Fruit fly (Drosophila melanogaster) whole organism, wandering third instar larva: ENCODE data around the gene CG11693.

ENCODE experiments used
- Abd-B ChIP-seq: fragments of >200 bp; optimal IDR thresholded peaks from 2 replicates; lab custom pipeline; 2017; ENCODE audit warnings: missing biosample characterization, missing genetic modification characterization
- CG32264 ChIP-seq: fragments of 200-800 bp; sonication (Bioruptor generic); optimal IDR thresholded peaks from 2 replicates; lab custom pipeline; 2016; ENCODE audit warnings: missing biosample characterization, missing genetic modification characterization
- CG9705 ChIP-seq: fragments of 200-800 bp; sonication (Bioruptor generic); optimal IDR thresholded peaks from 2 replicates; lab custom pipeline; 2018; ENCODE audit warnings: missing biosample characterization, mild to moderate bottlenecking, missing genetic modification characterization
- Dfd ChIP-seq: fragments of >200 bp; optimal IDR thresholded peaks from 2 replicates; lab custom pipeline; 2017; ENCODE audit warnings: missing biosample characterization, missing genetic modification characterization
- GATAd ChIP-seq: sonication (Bioruptor generic); optimal IDR thresholded peaks from 2 replicates; lab custom pipeline; 2016; ENCODE audit warnings: missing biosample characterization, missing genetic modification characterization
- HLH106 ChIP-seq: fragments of 200-800 bp; optimal IDR thresholded peaks from 3 replicates; lab custom pipeline; 2019; ENCODE audit warnings: missing biosample characterization, mild to moderate bottlenecking, missing genetic modification characterization, moderate library complexity
- Hr78 ChIP-seq: fragments of >200 bp; optimal IDR thresholded peaks from 2 replicates; lab custom pipeline; 2017; ENCODE audit warnings: missing biosample characterization, missing genetic modification characterization
- Hr83 ChIP-seq: fragments of 200-300 bp; sonication (Bioruptor generic); optimal IDR thresholded peaks from 2 replicates; lab custom pipeline; 2016; ENCODE audit warnings: missing biosample characterization, mild to moderate bottlenecking, missing genetic modification characterization, moderate library complexity; ENCODE audit not compliant: poor library complexity, severe bottlenecking
- Mio ChIP-seq: sonication (Bioruptor generic); optimal IDR thresholded peaks from 2 replicates; lab custom pipeline; 2016; ENCODE audit warnings: missing biosample characterization, missing genetic modification characterization
- Myc ChIP-seq: fragments of >200 bp; optimal IDR thresholded peaks from 2 replicates; lab custom pipeline; 2017
- N ChIP-seq: fragments of >200 bp; optimal IDR thresholded peaks from 2 replicates; lab custom pipeline; 2018; ENCODE audit warnings: missing biosample characterization, missing external identifiers, missing genetic modification characterization
- OdsH ChIP-seq: fragments of 200-800 bp; sonication (Bioruptor generic); optimal IDR thresholded peaks from 2 replicates; lab custom pipeline; 2016; ENCODE audit warnings: missing biosample characterization, mild to moderate bottlenecking, missing genetic modification characterization
- Rel ChIP-seq, 2 experiments: fragments of 200-800 bp; sonication (Bioruptor generic) in 1 of 2; optimal IDR thresholded peaks; 2 replicates in 1 of 2; 3 replicates in 1 of 2; lab custom pipeline; 2016 to 2019; ENCODE audit warnings: mild to moderate bottlenecking in 2 of 2, missing biosample characterization in 2 of 2, missing genetic modification characterization in 2 of 2, moderate library complexity in 1 of 2
- Sp1 ChIP-seq: fragments of 200-800 bp; sonication (Bioruptor generic); optimal IDR thresholded peaks from 3 replicates; lab custom pipeline; 2019; ENCODE audit warnings: missing biosample characterization, mild to moderate bottlenecking, missing genetic modification characterization, moderate library complexity
- Vsx2 ChIP-seq: fragments of 200-300, 225-300 bp; sonication (Bioruptor generic); optimal IDR thresholded peaks from 2 replicates; lab custom pipeline; 2018; ENCODE audit warnings: missing biosample characterization, missing genetic modification characterization; ENCODE audit not compliant: partially characterized antibody
- br ChIP-seq: fragments of 200-800 bp; sonication (Bioruptor generic); optimal IDR thresholded peaks from 2 replicates; lab custom pipeline; 2016; ENCODE audit warnings: missing biosample characterization, missing genetic modification characterization
- brk ChIP-seq: fragments of 200-800 bp; sonication (Bioruptor generic); optimal IDR thresholded peaks from 2 replicates; lab custom pipeline; 2016; ENCODE audit warnings: missing biosample characterization, mild to moderate bottlenecking, missing genetic modification characterization
- dmrt93B ChIP-seq: fragments of 200-800 bp; sonication (Bioruptor generic); optimal IDR thresholded peaks from 2 replicates; lab custom pipeline; 2018; ENCODE audit warnings: missing biosample characterization, mild to moderate bottlenecking, missing genetic modification characterization
- dsf ChIP-seq: sonication (Bioruptor generic); optimal IDR thresholded peaks from 2 replicates; lab custom pipeline; 2016; ENCODE audit warnings: missing biosample characterization, missing genetic modification characterization, borderline replicate concordance
- ey ChIP-seq: fragments of 200-800 bp; sonication (Bioruptor generic); optimal IDR thresholded peaks from 2 replicates; lab custom pipeline; 2016; ENCODE audit warnings: missing biosample characterization, missing genetic modification characterization
- foxo ChIP-seq, 2 experiments: fragments of 200-800 bp; sonication (Bioruptor generic); optimal IDR thresholded peaks; 2 replicates in 1 of 2; 3 replicates in 1 of 2; lab custom pipeline; 2016 to 2017; ENCODE audit warnings: missing biosample characterization in 2 of 2, missing genetic modification characterization in 2 of 2
- fru ChIP-seq: fragments of 200-800 bp; sonication (Bioruptor generic); optimal IDR thresholded peaks from 3 replicates; lab custom pipeline; 2016; ENCODE audit warnings: missing biosample characterization, mild to moderate bottlenecking, missing genetic modification characterization
- h ChIP-seq: fragments of 200-800 bp; sonication (Bioruptor generic); optimal IDR thresholded peaks from 3 replicates; lab custom pipeline; 2016; ENCODE audit warnings: missing biosample characterization, mild to moderate bottlenecking, missing genetic modification characterization
- jim ChIP-seq: fragments of 175-275, 200-325 bp; sonication (Bioruptor generic); optimal IDR thresholded peaks from 2 replicates; lab custom pipeline; 2016; ENCODE audit warnings: missing biosample characterization, mild to moderate bottlenecking, missing genetic modification characterization
- lola ChIP-seq: fragments of >200 bp; optimal IDR thresholded peaks from 2 replicates; lab custom pipeline; 2017; ENCODE audit warnings: missing biosample characterization, missing genetic modification characterization
- pan ChIP-seq: fragments of >200 bp; optimal IDR thresholded peaks from 2 replicates; lab custom pipeline; 2017
- psq ChIP-seq: fragments of 200-800 bp; sonication (Bioruptor generic); optimal IDR thresholded peaks from 3 replicates; lab custom pipeline; 2017; ENCODE audit warnings: missing biosample characterization, mild to moderate bottlenecking, missing genetic modification characterization, moderate library complexity
- rgr ChIP-seq: fragments of 200-800 bp; sonication (Bioruptor generic); optimal IDR thresholded peaks from 3 replicates; lab custom pipeline; 2016; ENCODE audit warnings: missing biosample characterization, mild to moderate bottlenecking, missing genetic modification characterization
- sv ChIP-seq: fragments of 200-800 bp; sonication (Bioruptor generic); optimal IDR thresholded peaks from 3 replicates; lab custom pipeline; 2016; ENCODE audit warnings: missing biosample characterization, missing genetic modification characterization
- tai ChIP-seq: sonication (Bioruptor generic); optimal IDR thresholded peaks from 2 replicates; lab custom pipeline; 2016; ENCODE audit warnings: missing biosample characterization, missing genetic modification characterization
- woc ChIP-seq: sonication (Bioruptor generic); optimal IDR thresholded peaks from 2 replicates; lab custom pipeline; 2016; ENCODE audit warnings: missing biosample characterization, mild to moderate bottlenecking, missing genetic modification characterization

The CG11693 gene

DNA sequence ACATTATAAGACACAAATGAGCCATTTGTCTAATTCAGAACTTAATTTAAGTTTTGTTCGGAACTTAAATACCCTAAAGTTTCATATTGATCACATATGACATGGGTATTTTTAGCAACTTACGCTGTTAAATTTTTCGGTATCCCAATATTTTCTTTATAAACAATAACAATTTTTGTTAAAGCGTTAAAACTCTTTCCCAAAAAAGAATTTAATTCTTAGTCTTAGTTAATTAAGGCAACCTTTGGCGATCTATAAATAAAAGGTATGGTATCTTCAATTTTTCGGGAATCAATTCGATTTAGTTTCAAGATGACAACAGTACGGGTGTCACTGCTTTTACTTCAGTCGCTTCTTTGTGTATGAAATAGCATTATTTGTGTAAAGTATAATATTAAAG lies 19.6 kb downstream of the CG11693 start, which contains the start of gene CG31464:
CG31464 (plus strand) TSS at position 301 of the 400 bp plus-strand sequence.
- TF ChIP-seq rgr (GFP tag; lab: Kevin White, UChicago) (no peak), Rel (GFP tag; optimal IDR thresholded peaks at IDR 0.05; lab: Kevin White, UChicago) (no peak), Rel (tag; optimal IDR thresholded peaks at IDR 0.05; lab: Kevin White, UChicago) (no peak), N (no peak), lola (GFP tag; lab: Kevin White, UChicago) (no peak), sv (GFP tag; lab: Kevin White, UChicago) (no peak), Myc (lab: Kevin White, UChicago) (no peak), OdsH (no peak), Mio (GFP tag; lab: Kevin White, UChicago) (no peak), Sp1 (GFP tag; lab: Kevin White, UChicago) (no peak)

DNA sequence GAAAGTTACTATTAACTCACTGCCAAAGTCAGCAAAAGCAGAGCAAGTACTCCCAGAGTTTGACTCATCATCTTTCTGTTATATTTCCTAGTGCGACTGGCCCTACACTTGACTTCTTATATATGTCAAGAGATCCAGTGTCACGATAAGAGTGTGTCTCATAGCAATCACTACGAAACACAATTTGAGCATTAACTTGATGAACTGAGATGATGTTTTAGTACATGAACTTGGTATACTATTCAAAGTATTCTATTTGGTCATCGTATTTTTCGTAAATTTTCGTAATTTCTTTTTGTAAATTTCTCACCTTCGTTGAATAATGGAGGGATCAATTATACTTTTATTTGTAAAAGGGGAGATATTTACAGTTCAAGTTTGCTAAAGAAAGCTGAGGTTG lies 20.1 kb downstream of the CG11693 start, which contains the start of gene CG11672:
CG11672 (minus strand) TSS at position 101 of the 400 bp plus-strand sequence.
- no peak for TF ChIP-seq Vsx2
- no peak for TF ChIP-seq Mio (GFP tag; lab: Kevin White, UChicago)

DNA sequence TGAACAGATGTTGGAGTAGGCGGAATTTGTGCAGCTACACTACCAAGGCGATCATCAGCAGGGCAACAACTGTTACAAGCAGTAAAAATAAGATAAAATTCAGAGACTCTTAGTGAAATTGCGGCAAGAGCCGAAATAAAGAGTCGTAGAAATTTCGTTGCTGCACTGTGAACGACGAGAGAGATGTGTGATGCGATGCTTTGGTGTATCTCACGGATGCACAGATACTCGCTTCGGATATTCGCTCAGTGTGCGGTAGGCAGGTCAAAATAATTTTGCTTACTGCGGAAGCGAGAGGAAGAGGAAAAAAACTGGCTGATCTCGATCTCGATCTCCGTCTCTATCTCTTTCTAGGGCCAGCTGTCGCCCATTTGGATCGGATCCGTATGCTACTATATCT lies 21.8 kb downstream of the CG11693 start:
- no peak for TF ChIP-seq foxo (GFP tag; optimal IDR thresholded peaks at IDR 0.05; lab: Kevin White, UChicago)
- TF ChIP-seq, all 38 proteins: peak for 0

DNA sequence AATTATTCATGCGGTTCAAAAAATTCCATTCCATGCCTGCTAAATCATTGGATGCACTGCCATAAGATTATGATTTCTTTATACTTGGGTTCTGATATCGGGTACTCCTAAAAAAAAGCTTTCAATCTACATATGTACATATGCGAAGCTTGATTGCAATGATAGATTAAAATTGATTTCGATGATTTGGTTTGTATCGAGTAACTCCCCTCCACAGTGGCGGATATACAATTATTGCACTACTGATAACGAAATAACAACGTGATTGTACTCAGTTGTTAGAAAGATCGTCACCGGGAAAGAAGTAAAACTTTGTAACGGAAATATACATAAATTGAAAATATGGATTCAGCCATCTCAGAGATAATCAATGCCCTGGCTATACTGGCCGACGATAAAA lies 22.9 kb downstream of the CG11693 start, which contains the start of gene Nazo:
Nazo (plus strand) TSS at position 180 of the 400 bp plus-strand sequence.
- TF ChIP-seq GATAd (GFP tag; lab: Kevin White, UChicago): no peak
- TF ChIP-seq sv (GFP tag; lab: Kevin White, UChicago): no peak
- no peak for TF ChIP-seq h (GFP tag; lab: Kevin White, UChicago)
- no peak for TF ChIP-seq Rel (GFP tag; optimal IDR thresholded peaks at IDR 0.05; lab: Kevin White, UChicago)
- peak; percentile 90 for TF ChIP-seq Rel (tag; optimal IDR thresholded peaks at IDR 0.05; lab: Kevin White, UChicago)
- TF ChIP-seq jim: no peak
- TF ChIP-seq, all 38 proteins: peak for 1

DNA sequence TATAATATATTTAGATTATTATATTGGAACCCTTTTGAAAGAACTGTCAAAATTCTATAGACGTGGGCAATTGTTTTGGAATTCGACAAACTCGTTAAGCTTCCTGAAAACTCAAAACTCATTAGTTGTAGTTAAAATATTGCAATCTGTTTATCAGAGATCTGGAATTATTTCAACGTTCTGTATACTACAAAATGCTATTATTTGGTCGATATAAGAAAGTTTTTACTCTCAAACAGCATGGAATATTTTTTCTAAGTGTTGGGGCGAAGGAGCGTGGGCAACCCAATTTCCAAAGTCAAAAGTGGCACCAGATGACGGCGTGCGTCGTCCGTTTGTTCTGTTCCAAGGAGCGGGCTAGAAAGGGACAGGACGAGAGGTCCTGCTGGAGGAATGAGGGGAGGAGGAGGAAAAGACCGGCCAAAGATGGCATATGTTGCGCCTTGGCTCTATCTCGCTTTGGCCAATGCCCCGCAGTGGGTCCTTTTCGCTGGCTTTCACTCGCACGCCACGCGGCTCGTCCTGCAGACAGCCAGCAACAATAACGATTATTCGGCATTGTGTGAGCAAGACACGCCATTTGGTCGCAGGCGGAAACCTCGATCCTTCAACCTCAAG lies 24.7 kb downstream of the CG11693 start:
- TF ChIP-seq CG32264 (GFP tag; lab: Kevin White, UChicago): no peak
- TF ChIP-seq Vsx2: no peak
- TF ChIP-seq lola (GFP tag; lab: Kevin White, UChicago): no peak
- no peak for TF ChIP-seq foxo (GFP tag; optimal IDR thresholded peaks at IDR 0.05; lab: Kevin White, UChicago)
- no peak for TF ChIP-seq tai

DNA sequence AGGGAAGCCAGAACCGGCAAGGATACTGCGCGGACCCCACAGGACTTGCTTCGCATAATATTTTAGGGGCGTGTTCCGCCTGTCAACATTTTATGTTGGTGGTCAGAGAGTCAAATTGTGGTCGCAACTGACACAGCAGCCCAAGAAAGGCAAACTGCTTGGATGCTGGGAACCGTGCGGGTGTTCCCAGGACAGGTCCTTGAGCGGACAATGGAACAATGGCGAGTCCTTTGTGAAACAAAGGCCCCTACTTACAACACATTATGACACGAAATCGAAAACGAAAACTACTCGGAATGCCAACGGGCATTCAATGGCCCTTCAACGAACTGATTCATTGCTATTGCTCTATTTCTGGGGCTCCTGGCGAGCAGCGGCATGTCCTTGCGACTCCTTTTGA lies 26.3 kb downstream of the CG11693 start:
- TF ChIP-seq lola (GFP tag; lab: Kevin White, UChicago): no peak
- no peak for TF ChIP-seq OdsH
- no peak for TF ChIP-seq rgr (GFP tag; lab: Kevin White, UChicago)
- no peak for TF ChIP-seq CG9705
- TF ChIP-seq dmrt93B: no peak
- TF ChIP-seq br (GFP tag; lab: Kevin White, UChicago): no peak
- TF ChIP-seq dsf (GFP tag; lab: Kevin White, UChicago): no peak
- TF ChIP-seq pan (lab: Kevin White, UChicago): no peak
- no peak for TF ChIP-seq h (GFP tag; lab: Kevin White, UChicago)
- TF ChIP-seq Abd-B (GFP tag; lab: Kevin White, UChicago): no peak
- no peak for TF ChIP-seq fru (GFP tag; lab: Kevin White, UChicago)
- TF ChIP-seq N: no peak
- TF ChIP-seq Dfd (GFP tag; lab: Kevin White, UChicago): no peak
- TF ChIP-seq Rel (GFP tag; optimal IDR thresholded peaks at IDR 0.05; lab: Kevin White, UChicago): no peak
- TF ChIP-seq Rel (tag; optimal IDR thresholded peaks at IDR 0.05; lab: Kevin White, UChicago): no peak
- no peak for TF ChIP-seq psq (GFP tag; lab: Kevin White, UChicago)
- no peak for TF ChIP-seq GATAd (GFP tag; lab: Kevin White, UChicago)
- TF ChIP-seq sv (GFP tag; lab: Kevin White, UChicago): no peak

DNA sequence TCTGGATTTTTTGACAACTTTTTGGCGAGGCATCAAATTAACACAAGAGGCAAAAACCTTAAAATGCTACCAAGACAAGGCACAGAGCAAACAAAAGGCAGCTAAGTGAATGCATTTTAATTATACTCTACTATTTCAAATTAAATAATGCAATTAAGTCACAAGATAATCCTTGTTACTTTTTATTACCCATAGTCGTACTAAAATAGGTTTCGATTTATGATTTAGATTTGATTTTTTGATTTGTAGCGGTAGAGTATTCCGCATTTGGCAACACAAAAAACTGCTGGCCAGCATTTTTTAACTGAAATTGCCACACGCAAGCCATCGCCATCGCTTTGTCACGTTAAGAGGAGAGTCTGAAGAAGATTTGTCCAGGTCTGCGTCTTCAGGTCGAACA lies 27.9 kb downstream of the CG11693 start:
- TF ChIP-seq OdsH: peak; percentile 27
- TF ChIP-seq rgr (GFP tag; lab: Kevin White, UChicago): peak; percentile 46
- TF ChIP-seq Sp1 (GFP tag; lab: Kevin White, UChicago): peak; percentile 44
- TF ChIP-seq Hr78 (GFP tag; lab: Kevin White, UChicago): no peak
- TF ChIP-seq HLH106 (tag; lab: Kevin White, UChicago): peak; percentile 51
- peak; percentile 44 for TF ChIP-seq woc (GFP tag; lab: Kevin White, UChicago)
- no peak for TF ChIP-seq Abd-B (GFP tag; lab: Kevin White, UChicago)
- TF ChIP-seq br (GFP tag; lab: Kevin White, UChicago): peak; percentile 24
- peak; percentile 39 for TF ChIP-seq fru (GFP tag; lab: Kevin White, UChicago)
- TF ChIP-seq foxo (GFP tag; optimal IDR thresholded peaks at IDR 0.05; lab: Kevin White, UChicago): peak in 1 of 2 experiments; percentile 38
- no peak for TF ChIP-seq Hr83 (GFP tag; lab: Kevin White, UChicago)
- peak; percentile 51 for TF ChIP-seq h (GFP tag; lab: Kevin White, UChicago)
- no peak for TF ChIP-seq brk
- TF ChIP-seq psq (GFP tag; lab: Kevin White, UChicago): peak; percentile 4
- TF ChIP-seq ey (GFP tag; lab: Kevin White, UChicago): peak; percentile 48
- TF ChIP-seq dsf (GFP tag; lab: Kevin White, UChicago): no peak
- no peak for TF ChIP-seq lola (GFP tag; lab: Kevin White, UChicago)
